Worm (Caenorhabditis elegans): ENCODE data around the gene sta-2.

sta-2 gene

ce11 chrV:9758437-9758836, 17.4 kb downstream of the sta-2 start:
- TF ChIP-seq ZK546.5 (tag; optimal IDR thresholded peaks at IDR 0.05): no peak
- no peak for TF ChIP-seq skn-1 (tag; optimal IDR thresholded peaks at IDR 0.05)
- no peak for TF ChIP-seq snpc-4 (tag; optimal IDR thresholded peaks at IDR 0.05)
- TF ChIP-seq nhr-10 (tag; optimal IDR thresholded peaks at IDR 0.05): no peak
- no peak for TF ChIP-seq lin-13 (GFP tag; optimal IDR thresholded peaks at IDR 0.05)
- no peak for TF ChIP-seq ceh-16 (tag; optimal IDR thresholded peaks at IDR 0.05)
- no peak for TF ChIP-seq zag-1 (tag; optimal IDR thresholded peaks at IDR 0.05)
- TF ChIP-seq lin-39 (tag; optimal IDR thresholded peaks at IDR 0.05): no peak
- TF ChIP-seq mbf-1 (tag; optimal IDR thresholded peaks at IDR 0.05): no peak
- no peak for TF ChIP-seq ztf-11 (tag; optimal IDR thresholded peaks at IDR 0.05)
- TF ChIP-seq C34F6.9 (tag; optimal IDR thresholded peaks at IDR 0.05): no peak
- TF ChIP-seq sma-3 (GFP tag; optimal IDR thresholded peaks at IDR 0.05): no peak
- no peak for TF ChIP-seq elt-3 (tag; optimal IDR thresholded peaks at IDR 0.05)
- TF ChIP-seq nhr-25 (tag; optimal IDR thresholded peaks at IDR 0.05): no peak
- TF ChIP-seq egl-27 (tag; optimal IDR thresholded peaks at IDR 0.05): no peak
- no peak for TF ChIP-seq nhr-129 (tag; optimal IDR thresholded peaks at IDR 0.05)
- no peak for TF ChIP-seq ztf-4 (tag; optimal IDR thresholded peaks at IDR 0.05)
- TF ChIP-seq nhr-237 (tag; optimal IDR thresholded peaks at IDR 0.05): no peak

ce11 chrV:9763759-9764158, 22.8 kb downstream of the sta-2 start:
- TF ChIP-seq ztf-4 (tag; optimal IDR thresholded peaks at IDR 0.05): no peak
- TF ChIP-seq ztf-1 (GFP tag; conservative IDR thresholded peaks at IDR 0.05): no peak
- no peak for TF ChIP-seq sma-9 (GFP tag; optimal IDR thresholded peaks at IDR 0.05)
- TF ChIP-seq sma-9 (tag; optimal IDR thresholded peaks at IDR 0.05): no peak
- no peak for TF ChIP-seq alr-1 (tag; optimal IDR thresholded peaks at IDR 0.05)
- TF ChIP-seq blmp-1 (tag; optimal IDR thresholded peaks at IDR 0.05; ENCODE audit: insufficient read depth): no peak
- TF ChIP-seq lin-11 (tag; optimal IDR thresholded peaks at IDR 0.05): no peak
- no peak for TF ChIP-seq nhr-25 (tag; optimal IDR thresholded peaks at IDR 0.05)
- TF ChIP-seq gmeb-1 (tag; optimal IDR thresholded peaks at IDR 0.05): no peak
- no peak for TF ChIP-seq sem-4 (tag; optimal IDR thresholded peaks at IDR 0.05)
- TF ChIP-seq elt-3 (tag; optimal IDR thresholded peaks at IDR 0.05): no peak
- TF ChIP-seq nhr-11 (tag; optimal IDR thresholded peaks at IDR 0.05): no peak
- TF ChIP-seq ZK546.5 (tag; optimal IDR thresholded peaks at IDR 0.05): no peak
- TF ChIP-seq lsy-2 (tag; optimal IDR thresholded peaks at IDR 0.05): no peak
- TF ChIP-seq lin-13 (GFP tag; optimal IDR thresholded peaks at IDR 0.05): no peak
- TF ChIP-seq nhr-237 (tag; optimal IDR thresholded peaks at IDR 0.05): no peak
- no peak for TF ChIP-seq snpc-4 (tag; optimal IDR thresholded peaks at IDR 0.05)
- no peak for TF ChIP-seq C34F6.9 (tag; optimal IDR thresholded peaks at IDR 0.05)

ce11 chrV:9764552-9764951, 23.5 kb downstream of the sta-2 start:
- TF ChIP-seq dmd-4 (tag; optimal IDR thresholded peaks at IDR 0.05): no peak
- TF ChIP-seq lsy-2 (tag; optimal IDR thresholded peaks at IDR 0.05): no peak
- TF ChIP-seq skn-1 (tag; optimal IDR thresholded peaks at IDR 0.05): no peak
- no peak for TF ChIP-seq gmeb-1 (tag; optimal IDR thresholded peaks at IDR 0.05)
- no peak for TF ChIP-seq F13H6.1 (tag; optimal IDR thresholded peaks at IDR 0.05)
- TF ChIP-seq unc-62 (GFP tag; optimal IDR thresholded peaks at IDR 0.05): no peak
- no peak for TF ChIP-seq nhr-21 (tag; optimal IDR thresholded peaks at IDR 0.05)
- no peak for TF ChIP-seq crh-2 (tag; optimal IDR thresholded peaks at IDR 0.05)
- TF ChIP-seq R02D3.7 (tag; optimal IDR thresholded peaks at IDR 0.05): no peak
- no peak for TF ChIP-seq peb-1 (tag; optimal IDR thresholded peaks at IDR 0.05)
- no peak for TF ChIP-seq nhr-12 (tag; optimal IDR thresholded peaks at IDR 0.05)
- no peak for TF ChIP-seq snpc-4 (tag; optimal IDR thresholded peaks at IDR 0.05)
- TF ChIP-seq sma-9 (GFP tag; optimal IDR thresholded peaks at IDR 0.05): no peak
- no peak for TF ChIP-seq sma-9 (tag; optimal IDR thresholded peaks at IDR 0.05)
- no peak for TF ChIP-seq mab-5 (tag; optimal IDR thresholded peaks at IDR 0.05)
- TF ChIP-seq nhr-23 (tag; optimal IDR thresholded peaks at IDR 0.05): no peak
- TF ChIP-seq nhr-25 (tag; optimal IDR thresholded peaks at IDR 0.05): no peak

ce11 chrV:9765622-9766021, 24.6 kb downstream of the sta-2 start:
- TF ChIP-seq unc-39 (tag; optimal IDR thresholded peaks at IDR 0.05) (no peak), nhr-11 (tag; optimal IDR thresholded peaks at IDR 0.05) (no peak), ztf-4 (tag; optimal IDR thresholded peaks at IDR 0.05) (no peak), lin-39 (tag; optimal IDR thresholded peaks at IDR 0.05) (no peak), sem-4 (tag; optimal IDR thresholded peaks at IDR 0.05) (peak; percentile 12), nhr-6 (tag; optimal IDR thresholded peaks at IDR 0.05) (peak; percentile 2), lsy-2 (tag; optimal IDR thresholded peaks at IDR 0.05) (peak; percentile 20 to 81), sma-9 (GFP tag; optimal IDR thresholded peaks at IDR 0.05) (peak; percentile 59), sma-9 (tag; optimal IDR thresholded peaks at IDR 0.05) (no peak), dmd-4 (tag; optimal IDR thresholded peaks at IDR 0.05) (no peak), Y55F3AM.14 (GFP tag; optimal IDR thresholded peaks at IDR 0.05) (no peak), sma-3 (GFP tag; optimal IDR thresholded peaks at IDR 0.05) (no peak), skn-1 (tag; optimal IDR thresholded peaks at IDR 0.05) (no peak), nhr-12 (tag; optimal IDR thresholded peaks at IDR 0.05) (no peak), elt-1 (tag; optimal IDR thresholded peaks at IDR 0.05) (no peak), ZK546.5 (tag; optimal IDR thresholded peaks at IDR 0.05) (no peak), nhr-129 (tag; optimal IDR thresholded peaks at IDR 0.05) (no peak), snpc-4 (tag; optimal IDR thresholded peaks at IDR 0.05) (no peak), unc-55 (GFP tag; optimal IDR thresholded peaks at IDR 0.05) (no peak), ceh-82 (tag; optimal IDR thresholded peaks at IDR 0.05) (no peak), mab-5 (tag; optimal IDR thresholded peaks at IDR 0.05) (no peak), crh-2 (tag; optimal IDR thresholded peaks at IDR 0.05) (no peak), nhr-77 (tag; optimal IDR thresholded peaks at IDR 0.05) (no peak), ztf-1 (GFP tag; conservative IDR thresholded peaks at IDR 0.05) (no peak), zag-1 (tag; optimal IDR thresholded peaks at IDR 0.05) (peak; percentile 0), C34F6.9 (tag; optimal IDR thresholded peaks at IDR 0.05) (peak; percentile 39)
